Worm (Caenorhabditis elegans) whole organism, L2 larva: Measurements from ENCODE around the gene Y7A5A.3.
A peak's percentile ranks its signal among the peaks of the same experiment; 100 is the strongest.

ENCODE experiments used
- C34F6.9 ChIP-seq: fragments of 150-350 bp; optimal IDR thresholded peaks from 2 replicates; lab custom pipeline; 2014; ENCODE audit warnings: missing biosample characterization, missing genetic modification characterization
- R02D3.7 ChIP-seq: fragments of 150-350 bp; optimal IDR thresholded peaks from 2 replicates; lab custom pipeline; 2014; ENCODE audit warnings: missing biosample characterization, missing genetic modification characterization
- Y55F3AM.14 ChIP-seq: fragments of 200-800 bp; sonication (Bioruptor generic); optimal IDR thresholded peaks from 2 replicates; lab custom pipeline; 2018; ENCODE audit warnings: mild to moderate bottlenecking, missing genetic modification characterization, missing compliant biosample characterization
- alr-1 ChIP-seq: fragments of 150-350 bp; optimal IDR thresholded peaks from 2 replicates; lab custom pipeline; 2014; ENCODE audit warnings: missing biosample characterization, missing genetic modification characterization
- aly-2 ChIP-seq: fragments of 150-350 bp; optimal IDR thresholded peaks from 2 replicates; lab custom pipeline; 2014; ENCODE audit warnings: missing biosample characterization, missing genetic modification characterization
- ama-1 ChIP-seq: fragments of 150-350 bp; optimal IDR thresholded peaks from 2 replicates; lab custom pipeline; 2018; ENCODE audit warnings: inconsistent platforms
- blmp-1 ChIP-seq: sonication (generic microtip); optimal IDR thresholded peaks from 2 replicates; lab custom pipeline; 2017; ENCODE audit warnings: missing genetic modification characterization, mild to moderate bottlenecking, missing compliant biosample characterization, antibody characterized with exemption, moderate library complexity; ENCODE audit not compliant: insufficient read depth
- ceh-16 ChIP-seq: fragments of 150-350 bp; optimal IDR thresholded peaks from 2 replicates; lab custom pipeline; 2014; ENCODE audit warnings: missing biosample characterization, missing genetic modification characterization
- ceh-82 ChIP-seq: fragments of 150-350 bp; optimal IDR thresholded peaks from 2 replicates; lab custom pipeline; 2014; ENCODE audit warnings: missing biosample characterization, missing genetic modification characterization
- crh-2 ChIP-seq: sonication (generic microtip); optimal IDR thresholded peaks from 2 replicates; lab custom pipeline; 2017; ENCODE audit warnings: missing biosample characterization, missing genetic modification characterization
- dmd-4 ChIP-seq: sonication (generic microtip); optimal IDR thresholded peaks from 2 replicates; lab custom pipeline; 2017; ENCODE audit warnings: missing biosample characterization, missing genetic modification characterization
- elt-3 ChIP-seq: sonication (generic microtip); optimal IDR thresholded peaks from 2 replicates; lab custom pipeline; 2017; ENCODE audit warnings: missing biosample characterization, missing genetic modification characterization
- fos-1 ChIP-seq: fragments of 150-350 bp; optimal IDR thresholded peaks from 2 replicates; lab custom pipeline; 2014; ENCODE audit warnings: missing biosample characterization, missing genetic modification characterization
- lin-13 ChIP-seq: fragments of 150-350 bp; optimal IDR thresholded peaks from 2 replicates; lab custom pipeline; 2014; ENCODE audit warnings: missing biosample characterization, missing genetic modification reagents, missing genetic modification characterization
- lin-39 ChIP-seq: fragments of 150-350 bp; optimal IDR thresholded peaks from 2 replicates; lab custom pipeline; 2014; ENCODE audit warnings: missing biosample characterization, missing genetic modification reagents, missing genetic modification characterization
- lsy-2 ChIP-seq, 2 experiments: fragments of 150-350 bp in 1 of 2; sonication (generic microtip) in 1 of 2; optimal IDR thresholded peaks; 2 replicates each; lab custom pipeline; 2014 to 2017; ENCODE audit warnings: missing biosample characterization in 2 of 2, missing genetic modification characterization in 2 of 2
- mbf-1 ChIP-seq: sonication (generic microtip); optimal IDR thresholded peaks from 2 replicates; lab custom pipeline; 2017; ENCODE audit warnings: missing biosample characterization, missing genetic modification characterization
- mdl-1 ChIP-seq, 2 experiments: fragments of 150-350 bp in 1 of 2; sonication (generic microtip) in 1 of 2; optimal IDR thresholded peaks; 2 replicates each; lab custom pipeline; 2017; ENCODE audit warnings: missing biosample characterization in 2 of 2, missing genetic modification characterization in 2 of 2
- nhr-10 ChIP-seq: sonication (generic microtip); optimal IDR thresholded peaks from 2 replicates; lab custom pipeline; 2017; ENCODE audit warnings: missing biosample characterization, missing genetic modification characterization
- nhr-129 ChIP-seq: fragments of 150-350 bp; optimal IDR thresholded peaks from 2 replicates; lab custom pipeline; 2014; ENCODE audit warnings: missing biosample characterization, missing genetic modification characterization
- nhr-21 ChIP-seq: fragments of 150-350 bp; optimal IDR thresholded peaks from 2 replicates; lab custom pipeline; 2014; ENCODE audit warnings: missing biosample characterization, missing genetic modification characterization
- nhr-23 ChIP-seq: fragments of 150-350 bp; optimal IDR thresholded peaks from 2 replicates; lab custom pipeline; 2014; ENCODE audit warnings: missing biosample characterization, missing genetic modification reagents, missing genetic modification characterization
- nhr-237 ChIP-seq: fragments of 150-350 bp; optimal IDR thresholded peaks from 2 replicates; lab custom pipeline; 2014; ENCODE audit warnings: missing biosample characterization, missing genetic modification characterization
- nhr-25 ChIP-seq: fragments of 150-350 bp; sonication (generic microtip); optimal IDR thresholded peaks from 3 replicates; lab custom pipeline; 2014; ENCODE audit warnings: missing biosample characterization, missing genetic modification characterization
- nhr-6 ChIP-seq: fragments of 150-350 bp; optimal IDR thresholded peaks from 2 replicates; lab custom pipeline; 2014; ENCODE audit warnings: missing biosample characterization, missing genetic modification characterization
- peb-1 ChIP-seq: fragments of 150-350 bp; optimal IDR thresholded peaks from 2 replicates; lab custom pipeline; 2014; ENCODE audit warnings: missing biosample characterization, missing genetic modification characterization
- sem-4 ChIP-seq: fragments of 150-350 bp; optimal IDR thresholded peaks from 2 replicates; lab custom pipeline; 2014; ENCODE audit warnings: missing biosample characterization, missing genetic modification reagents, missing genetic modification characterization
- skn-1 ChIP-seq: sonication (generic microtip); optimal IDR thresholded peaks from 2 replicates; lab custom pipeline; 2017; ENCODE audit warnings: missing biosample characterization, missing genetic modification characterization
- sma-3 ChIP-seq: sonication (generic microtip); optimal IDR thresholded peaks from 2 replicates; lab custom pipeline; 2016; ENCODE audit warnings: missing genetic modification reagents, missing genetic modification characterization, missing compliant biosample characterization
- sma-9 ChIP-seq, 2 experiments: fragments of 150-350 bp in 1 of 2; sonication (generic microtip) in 1 of 2; optimal IDR thresholded peaks; 2 replicates each; lab custom pipeline; 2014 to 2016; ENCODE audit warnings: missing genetic modification characterization in 2 of 2, mild to moderate bottlenecking in 1 of 2, missing biosample characterization in 1 of 2, missing compliant biosample characterization in 1 of 2, missing genetic modification reagents in 1 of 2, moderate library complexity in 1 of 2
- snpc-4 ChIP-seq: fragments of 150-350 bp; optimal IDR thresholded peaks from 2 replicates; lab custom pipeline; 2014; ENCODE audit warnings: missing biosample characterization, missing genetic modification characterization
- unc-39 ChIP-seq: fragments of 150-350 bp; optimal IDR thresholded peaks from 2 replicates; lab custom pipeline; 2014; ENCODE audit warnings: missing biosample characterization, missing genetic modification characterization
- unc-55 ChIP-seq: fragments of 150-350 bp; sonication (generic microtip); optimal IDR thresholded peaks from 3 replicates; lab custom pipeline; 2014; ENCODE audit warnings: missing biosample characterization, missing genetic modification reagents, missing genetic modification characterization
- unc-62 ChIP-seq: fragments of 150-350 bp; optimal IDR thresholded peaks from 2 replicates; lab custom pipeline; 2014; ENCODE audit warnings: missing biosample characterization, missing genetic modification reagents, missing genetic modification characterization
- zag-1 ChIP-seq: fragments of 150-350 bp; optimal IDR thresholded peaks from 2 replicates; lab custom pipeline; 2014; ENCODE audit warnings: missing biosample characterization, missing genetic modification characterization
- ztf-1 ChIP-seq: fragments of 200-800 bp; sonication (Bioruptor generic); conservative IDR thresholded peaks from 2 replicates; pipeline ENCODE4 v1.3.6; 2022; ENCODE audit warnings: missing genetic modification characterization, missing compliant biosample characterization
- ztf-11 ChIP-seq: sonication (generic microtip); optimal IDR thresholded peaks from 2 replicates; lab custom pipeline; 2017; ENCODE audit warnings: missing biosample characterization, missing genetic modification characterization
- ztf-4 ChIP-seq: fragments of 150-350 bp; optimal IDR thresholded peaks from 2 replicates; lab custom pipeline; 2014; ENCODE audit warnings: missing biosample characterization, missing genetic modification characterization

The Y7A5A.3 gene

DNA sequence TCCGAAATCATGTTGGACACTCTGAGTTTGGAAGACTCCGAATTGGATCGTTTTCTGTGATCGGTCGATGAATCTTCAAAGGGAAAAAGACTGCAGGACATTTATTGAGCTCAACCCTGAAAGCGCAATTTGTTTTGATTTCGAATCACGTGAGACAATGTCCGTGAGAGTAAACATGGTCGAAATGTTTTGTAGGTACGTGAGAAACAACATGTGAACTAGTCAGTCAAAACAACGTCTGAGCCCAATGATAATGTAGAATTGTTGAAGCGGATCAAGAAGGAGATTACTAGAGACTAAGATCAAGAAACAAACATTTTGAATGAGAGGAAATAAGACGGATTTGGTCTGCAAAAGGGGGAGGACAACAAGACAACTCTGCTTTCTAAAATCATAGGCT lies 19.6 kb upstream of the Y7A5A.3 start, which contains the start of gene Y7A5A.7:
Y7A5A.7 (minus strand) TSS at position 101 of the 400 bp plus-strand sequence.
- TF ChIP-seq blmp-1 (tag; lab: Kevin White, UChicago), result no peak
- no peak for TF ChIP-seq ztf-1
- no peak for TF ChIP-seq alr-1 (tag; lab: Kevin White, UChicago)
- TF ChIP-seq snpc-4 (tag; lab: Kevin White, UChicago), result no peak
- no peak for TF ChIP-seq nhr-6
- no peak for TF ChIP-seq lsy-2 (tag; optimal IDR thresholded peaks at IDR 0.05; lab: Kevin White, UChicago)
- no peak for TF ChIP-seq ztf-4 (tag; lab: Kevin White, UChicago)
- TF ChIP-seq lin-13, result no peak
- no peak for TF ChIP-seq ceh-16
- no peak for TF ChIP-seq dmd-4 (tag; lab: Kevin White, UChicago)
- no peak for TF ChIP-seq ceh-82 (tag; lab: Kevin White, UChicago)

DNA sequence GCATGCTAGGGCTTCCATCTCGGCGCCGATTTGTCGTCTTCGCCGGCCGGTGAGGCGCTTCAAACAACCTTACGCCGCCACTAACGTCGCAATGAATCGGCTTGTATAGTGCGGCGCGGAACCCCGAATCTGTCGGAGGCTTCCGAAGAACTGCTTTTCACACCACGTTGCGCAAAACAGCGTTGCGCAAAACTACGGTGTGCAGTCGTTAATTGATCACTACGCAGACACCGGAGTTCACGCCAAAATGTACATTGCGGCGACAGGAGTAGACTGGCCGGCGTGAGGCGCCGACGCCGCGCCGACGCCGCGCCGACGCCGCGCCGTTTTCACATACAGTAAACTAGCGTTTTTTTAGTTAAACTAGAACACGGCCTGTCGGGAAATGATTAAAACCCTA lies 17.4 kb upstream of the Y7A5A.3 start:
- TF ChIP-seq nhr-21 (tag; lab: Kevin White, UChicago), result no peak
- TF ChIP-seq dmd-4 (tag; lab: Kevin White, UChicago), result no peak
- TF ChIP-seq mbf-1 (tag; lab: Kevin White, UChicago), result no peak
- no peak for TF ChIP-seq sma-3 (GFP tag; lab: Kevin White, UChicago)
- no peak for TF ChIP-seq unc-62
- TF ChIP-seq sma-9 (GFP tag; optimal IDR thresholded peaks at IDR 0.05; lab: Kevin White, UChicago), result no peak
- TF ChIP-seq sma-9 (tag; optimal IDR thresholded peaks at IDR 0.05; lab: Kevin White, UChicago), result no peak
- TF ChIP-seq unc-55, result no peak
- no peak for TF ChIP-seq elt-3 (tag; lab: Kevin White, UChicago)
- TF ChIP-seq snpc-4 (tag; lab: Kevin White, UChicago), result no peak
- no peak for TF ChIP-seq crh-2 (tag; lab: Kevin White, UChicago)
- no peak for TF ChIP-seq fos-1 (tag; lab: Kevin White, UChicago)
- no peak for TF ChIP-seq C34F6.9
- TF ChIP-seq aly-2 (tag; lab: Kevin White, UChicago), result no peak
- TF ChIP-seq R02D3.7, result no peak
- no peak for TF ChIP-seq peb-1 (tag; lab: Kevin White, UChicago)
- no peak for TF ChIP-seq Y55F3AM.14
- no peak for TF ChIP-seq skn-1
- no peak for TF ChIP-seq mdl-1 (tag; optimal IDR thresholded peaks at IDR 0.05; lab: Kevin White, UChicago)
- TF ChIP-seq nhr-129 (tag; lab: Kevin White, UChicago), result no peak

DNA sequence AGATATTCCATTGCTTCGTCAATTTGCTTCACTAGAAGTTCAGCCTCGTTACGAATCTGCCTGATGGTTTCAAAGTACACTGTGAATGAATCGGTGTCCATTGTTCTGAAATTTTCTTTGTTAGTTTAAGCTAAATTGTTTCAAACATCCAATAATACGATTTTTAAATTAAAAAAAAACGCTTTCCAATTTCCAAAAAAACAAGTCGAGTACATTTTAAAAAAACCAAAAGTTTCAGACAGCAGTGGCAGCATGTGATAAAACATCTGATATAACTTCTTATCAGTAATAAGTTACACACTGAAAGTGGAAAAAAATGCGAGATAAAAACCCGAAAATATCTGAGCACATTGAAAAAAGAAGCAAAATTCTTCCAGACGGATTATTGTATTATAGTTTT lies 15.1 kb upstream of the Y7A5A.3 start, which contains the start of gene Y7A5A.6:
Y7A5A.6 (minus strand) TSS at position 101 of the 400 bp plus-strand sequence.
- TF ChIP-seq ama-1 (lab: Kevin White, UChicago) (no peak), peb-1 (tag; lab: Kevin White, UChicago) (no peak), unc-39 (no peak), unc-55 (no peak), sma-3 (GFP tag; lab: Kevin White, UChicago) (no peak), unc-62 (no peak), nhr-10 (tag; lab: Kevin White, UChicago) (no peak), nhr-237 (no peak), lin-39 (tag; lab: Kevin White, UChicago) (no peak), nhr-21 (tag; lab: Kevin White, UChicago) (no peak), zag-1 (tag; lab: Kevin White, UChicago) (no peak), ztf-1 (no peak), ceh-82 (tag; lab: Kevin White, UChicago) (no peak), snpc-4 (tag; lab: Kevin White, UChicago) (no peak), Y55F3AM.14 (no peak), nhr-23 (tag; lab: Kevin White, UChicago) (no peak)

DNA sequence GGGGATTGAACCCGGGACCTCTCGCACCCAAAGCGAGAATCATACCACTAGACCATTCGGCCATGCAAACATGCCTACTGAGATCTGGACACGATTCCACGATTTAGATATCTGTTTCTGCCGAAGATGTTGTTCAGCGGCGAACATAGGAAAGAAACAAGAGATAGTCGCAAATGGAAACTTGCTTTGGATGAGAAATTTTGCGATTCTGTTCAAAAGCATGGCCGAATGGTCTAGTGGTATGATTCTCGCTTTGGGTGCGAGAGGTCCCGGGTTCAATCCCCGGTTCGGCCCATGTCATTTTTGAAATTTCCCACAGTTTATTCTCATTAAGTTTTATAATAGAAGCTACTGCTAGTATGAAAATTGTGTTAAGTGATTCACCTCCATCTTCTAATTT lies 12.2 kb upstream of the Y7A5A.3 start:
- TF ChIP-seq nhr-21 (tag; lab: Kevin White, UChicago), result peak; percentile 59
- peak; percentile 10 for TF ChIP-seq sma-3 (GFP tag; lab: Kevin White, UChicago)
- TF ChIP-seq sem-4 (tag; lab: Kevin White, UChicago), result no peak
- no peak for TF ChIP-seq alr-1 (tag; lab: Kevin White, UChicago)
- no peak for TF ChIP-seq lin-13
- no peak for TF ChIP-seq nhr-25 (tag; lab: Kevin White, UChicago)
- TF ChIP-seq lsy-2 (tag; optimal IDR thresholded peaks at IDR 0.05; lab: Kevin White, UChicago), result no peak
- TF ChIP-seq unc-62, result no peak
- TF ChIP-seq ztf-11 (tag; lab: Kevin White, UChicago), result no peak
- TF ChIP-seq nhr-10 (tag; lab: Kevin White, UChicago), result no peak
- TF ChIP-seq R02D3.7, result no peak
